Fruit fly (Drosophila melanogaster): ENCODE measurements around the gene CG8312.
A peak's percentile ranks its signal among the peaks of the same experiment; 100 is the strongest.

CG8312 gene

dm6 chr3R:9605084-9605483 is 14.0 kb downstream of the CG8312 start:
- TF ChIP-seq CG15710 (tag; optimal IDR thresholded peaks at IDR 0.05) (peak; percentile 73), D1 (tag; optimal IDR thresholded peaks at IDR 0.05) (peak; percentile 60), fd96Ca (GFP tag; IDR thresholded peaks at IDR 0.05) (peak; percentile 45; the same call in 1 of the 3 replicates), Ets98B (GFP tag; IDR thresholded peaks at IDR 0.05) (no peak), Pif1B (GFP tag; optimal IDR thresholded peaks at IDR 0.05) (peak; percentile 61), CG9948 (tag; optimal IDR thresholded peaks at IDR 0.05) (peak; percentile 76), CG4496 (GFP tag; IDR thresholded peaks at IDR 0.05) (peak; percentile 71), EcR (GFP tag; optimal IDR thresholded peaks at IDR 0.05) (no peak), CG14655 (GFP tag; optimal IDR thresholded peaks at IDR 0.05) (peak; percentile 84), Snoo (tag; optimal IDR thresholded peaks at IDR 0.05) (no peak), CG8159 (tag; optimal IDR thresholded peaks at IDR 0.05) (peak; percentile 74), gl (tag; optimal IDR thresholded peaks at IDR 0.05) (peak; percentile 54), CG10348 (GFP tag; IDR thresholded peaks at IDR 0.05) (no peak), rn (GFP tag; IDR thresholded peaks at IDR 0.05) (peak; percentile 34; the same call in 1 of the 2 replicates), CG8301 (tag; optimal IDR thresholded peaks at IDR 0.05) (peak; percentile 73), Pif1A (GFP tag; optimal IDR thresholded peaks at IDR 0.05) (peak; percentile 58), CG17806 (tag; optimal IDR thresholded peaks at IDR 0.05) (peak; percentile 77), CG13204 (GFP tag; optimal IDR thresholded peaks at IDR 0.05) (peak; percentile 33), CG32121 (GFP tag; IDR thresholded peaks at IDR 0.05) (no peak), CG34367 (tag; optimal IDR thresholded peaks at IDR 0.05) (peak; percentile 68), CG12605 (GFP tag; IDR thresholded peaks at IDR 0.05) (peak; percentile 28; the same call in 1 of the 2 replicates)

dm6 chr3R:9606913-9607804 is 16.1 kb downstream of the CG8312 start:
- no peak for TF ChIP-seq CG14655 (GFP tag; optimal IDR thresholded peaks at IDR 0.05)
- no peak for TF ChIP-seq CG10348 (GFP tag; IDR thresholded peaks at IDR 0.05)
- no peak for TF ChIP-seq Ets98B (GFP tag; IDR thresholded peaks at IDR 0.05)
- no peak for TF ChIP-seq CG32121 (GFP tag; IDR thresholded peaks at IDR 0.05)
- TF ChIP-seq EcR (GFP tag; optimal IDR thresholded peaks at IDR 0.05): peak; percentile 83
- no peak for TF ChIP-seq Pif1B (GFP tag; optimal IDR thresholded peaks at IDR 0.05)
- TF ChIP-seq CG4496 (GFP tag; IDR thresholded peaks at IDR 0.05): no peak
- no peak for TF ChIP-seq CG15710 (tag; optimal IDR thresholded peaks at IDR 0.05)

dm6 chr3R:9608206-9608605 is 17.1 kb downstream of the CG8312 start:
- TF ChIP-seq CG8159 (tag; optimal IDR thresholded peaks at IDR 0.05): no peak
- no peak for TF ChIP-seq CG14655 (GFP tag; optimal IDR thresholded peaks at IDR 0.05)

- TF ChIP-seq Pif1A (GFP tag; optimal IDR thresholded peaks at IDR 0.05) (no peak), CG13204 (GFP tag; optimal IDR thresholded peaks at IDR 0.05) (no peak), CG15710 (tag; optimal IDR thresholded peaks at IDR 0.05) (no peak), CG10348 (GFP tag; IDR thresholded peaks at IDR 0.05) (no peak), CG8301 (tag; optimal IDR thresholded peaks at IDR 0.05) (no peak), Snoo (tag; optimal IDR thresholded peaks at IDR 0.05) (no peak), gl (tag; optimal IDR thresholded peaks at IDR 0.05) (no peak), EcR (GFP tag; optimal IDR thresholded peaks at IDR 0.05) (no peak), CG8159 (tag; optimal IDR thresholded peaks at IDR 0.05) (no peak), Ets98B (GFP tag; IDR thresholded peaks at IDR 0.05) (no peak), CG12605 (GFP tag; IDR thresholded peaks at IDR 0.05) (no peak), CG4496 (GFP tag; IDR thresholded peaks at IDR 0.05) (no peak), Pif1B (GFP tag; optimal IDR thresholded peaks at IDR 0.05) (no peak), CG9948 (tag; optimal IDR thresholded peaks at IDR 0.05) (no peak), rn (GFP tag; IDR thresholded peaks at IDR 0.05) (no peak), CG32121 (GFP tag; IDR thresholded peaks at IDR 0.05) (no peak)
Observed at dm6 chr3R:9612217-9612616, 21.1 kb downstream of the CG8312 start.

dm6 chr3R:9613124-9613523 is 22.0 kb downstream of the CG8312 start:
- TF ChIP-seq CG8159 (tag; optimal IDR thresholded peaks at IDR 0.05) (peak; percentile 62), Ets98B (GFP tag; IDR thresholded peaks at IDR 0.05) (peak; percentile 95), EcR (GFP tag; optimal IDR thresholded peaks at IDR 0.05) (no peak), CG10348 (GFP tag; IDR thresholded peaks at IDR 0.05) (peak; percentile 65), CG15710 (tag; optimal IDR thresholded peaks at IDR 0.05) (peak; percentile 24), CG4496 (GFP tag; IDR thresholded peaks at IDR 0.05) (peak; percentile 96), fd96Ca (GFP tag; IDR thresholded peaks at IDR 0.05) (peak; percentile 94), CG14655 (GFP tag; optimal IDR thresholded peaks at IDR 0.05) (peak; percentile 83), Snoo (tag; optimal IDR thresholded peaks at IDR 0.05) (peak; percentile 84), CG8301 (tag; optimal IDR thresholded peaks at IDR 0.05) (peak; percentile 87), CG12605 (GFP tag; IDR thresholded peaks at IDR 0.05) (peak; percentile 90), Pif1B (GFP tag; optimal IDR thresholded peaks at IDR 0.05) (peak; percentile 84), D1 (tag; optimal IDR thresholded peaks at IDR 0.05) (no peak), Pif1A (GFP tag; optimal IDR thresholded peaks at IDR 0.05) (peak; percentile 92), CG13204 (GFP tag; optimal IDR thresholded peaks at IDR 0.05) (no peak), CG9948 (tag; optimal IDR thresholded peaks at IDR 0.05) (peak; percentile 52), rn (GFP tag; IDR thresholded peaks at IDR 0.05) (peak; percentile 84), CG17806 (tag; optimal IDR thresholded peaks at IDR 0.05) (peak; percentile 70), CG32121 (GFP tag; IDR thresholded peaks at IDR 0.05) (peak; percentile 95), CG34367 (tag; optimal IDR thresholded peaks at IDR 0.05) (peak; percentile 29), gl (tag; optimal IDR thresholded peaks at IDR 0.05) (no peak)

All from whole organism, pupa.